Worm (Caenorhabditis elegans): ENCODE measurements around the gene K02A6.3.

ce11 chrX:8201210-8201609, 30.5 kb downstream of the K02A6.3 start:
- TF ChIP-seq rnt-1 (tag; optimal IDR thresholded peaks at IDR 0.05) (no peak), grh-1 (GFP tag; IDR thresholded peaks at IDR 0.05) (no peak), irx-1 (tag; optimal IDR thresholded peaks at IDR 0.05) (no peak), fkh-10 (GFP tag; optimal IDR thresholded peaks at IDR 0.05) (no peak), skn-1 (tag; optimal IDR thresholded peaks at IDR 0.05) (no peak), lin-13 (GFP tag; optimal IDR thresholded peaks at IDR 0.05) (no peak)

Measured in whole organism, L1 larva.